Fruit fly (Drosophila melanogaster) whole organism, embryonic: ENCODE measurements around the gene CG14341.

Source experiments
- B-H1 ChIP-seq: fragments of 200-800 bp; sonication (Bioruptor generic); IDR thresholded peaks from 3 replicates; pipeline ENCODE4 v1.3.6; 2022; ENCODE audit warnings: missing biosample characterization, missing genetic modification characterization
- C15 ChIP-seq: fragments of 200-800 bp; sonication (Bioruptor generic); IDR thresholded peaks from 3 replicates; pipeline ENCODE4 v1.3.6; 2022; ENCODE audit warnings: missing biosample characterization, missing genetic modification characterization
- CG1024 ChIP-seq: fragments of 200-800 bp; sonication (Bioruptor generic); IDR thresholded peaks from 2 replicates; pipeline ENCODE4 v1.3.6; 2022; ENCODE audit warnings: missing biosample characterization, missing genetic modification characterization
- CG10321 ChIP-seq: fragments of 200-800 bp; sonication (Bioruptor generic); IDR thresholded peaks from 2 replicates; pipeline ENCODE4 v1.3.6; 2022; ENCODE audit warnings: missing biosample characterization, missing genetic modification characterization
- CG10565 ChIP-seq: fragments of 200-800 bp; sonication (Bioruptor generic); optimal IDR thresholded peaks from 3 replicates; lab custom pipeline; 2016; ENCODE audit warnings: missing biosample characterization, mild to moderate bottlenecking, missing genetic modification characterization
- CG11247 ChIP-seq: fragments of 200-800 bp; sonication (Bioruptor generic); IDR thresholded peaks from 2 replicates; pipeline ENCODE4 v1.3.6; 2022; ENCODE audit warnings: missing biosample characterization, missing genetic modification characterization
- CG11695 ChIP-seq: fragments of 200-800 bp; sonication (Bioruptor generic); IDR thresholded peaks from 3 replicates; pipeline ENCODE4 v1.3.6; 2022; ENCODE audit warnings: missing biosample characterization, missing genetic modification characterization
- CG11723 ChIP-seq: fragments of 200-800 bp; sonication (Bioruptor generic); optimal IDR thresholded peaks from 2 replicates; lab custom pipeline; 2017; ENCODE audit warnings: missing biosample characterization, mild to moderate bottlenecking, missing genetic modification characterization
- CG13894 ChIP-seq: fragments of 200-800 bp; sonication (Bioruptor generic); optimal IDR thresholded peaks from 3 replicates; lab custom pipeline; 2018; ENCODE audit warnings: missing biosample characterization, mild to moderate bottlenecking, missing genetic modification characterization, moderate library complexity
- CG14710 ChIP-seq: fragments of 200-800 bp; sonication (Bioruptor generic); optimal IDR thresholded peaks from 3 replicates; lab custom pipeline; 2019; ENCODE audit warnings: missing biosample characterization, mild to moderate bottlenecking, missing genetic modification characterization, moderate library complexity
- CG15601 ChIP-seq: fragments of 200-800 bp; sonication (Bioruptor generic); optimal IDR thresholded peaks from 3 replicates; lab custom pipeline; 2019; ENCODE audit warnings: missing biosample characterization, mild to moderate bottlenecking, missing genetic modification characterization, moderate library complexity
- CG15696 ChIP-seq: fragments of 200-800 bp; sonication (Bioruptor generic); optimal IDR thresholded peaks from 2 replicates; lab custom pipeline; 2019; ENCODE audit warnings: missing biosample characterization, mild to moderate bottlenecking, missing genetic modification characterization, moderate library complexity
- CG16815 ChIP-seq: fragments of 200-800 bp; sonication (Bioruptor generic); optimal IDR thresholded peaks from 3 replicates; lab custom pipeline; 2017; ENCODE audit warnings: missing biosample characterization, mild to moderate bottlenecking, missing genetic modification characterization
- CG17361 ChIP-seq: fragments of 200-800 bp; sonication (Bioruptor generic); IDR thresholded peaks from 3 replicates; pipeline ENCODE4 v1.3.6; 2022; ENCODE audit warnings: missing biosample characterization, missing genetic modification characterization
- CG1792 ChIP-seq: fragments of 200-800 bp; sonication (Bioruptor generic); optimal IDR thresholded peaks from 2 replicates; lab custom pipeline; 2016; ENCODE audit warnings: missing biosample characterization, missing genetic modification characterization
- CG2129 ChIP-seq: fragments of 200-800 bp; sonication (Bioruptor generic); IDR thresholded peaks from 2 replicates; pipeline ENCODE4 v1.3.6; 2022; ENCODE audit warnings: missing biosample characterization, missing genetic modification characterization; ENCODE audit not compliant: partially characterized antibody
- CG2889 ChIP-seq: fragments of 200-800 bp; sonication (Bioruptor generic); IDR thresholded peaks from 3 replicates; pipeline ENCODE4 v1.3.6; 2022; ENCODE audit warnings: missing biosample characterization, missing genetic modification characterization
- CG42726 ChIP-seq: fragments of 200-800 bp; sonication (Bioruptor generic); IDR thresholded peaks from 2 replicates; pipeline ENCODE4 v1.3.6; 2022; ENCODE audit warnings: missing biosample characterization, missing genetic modification characterization; ENCODE audit not compliant: partially characterized antibody
- CG7786 ChIP-seq: fragments of 200-800 bp; sonication (Bioruptor generic); optimal IDR thresholded peaks from 2 replicates; lab custom pipeline; 2016; ENCODE audit warnings: missing biosample characterization, missing genetic modification characterization
- CG8765 ChIP-seq: fragments of 200-800 bp; sonication (Bioruptor generic); IDR thresholded peaks from 2 replicates; pipeline ENCODE4 v1.3.6; 2022; ENCODE audit warnings: missing biosample characterization, missing genetic modification characterization
- CG8944 ChIP-seq: fragments of 200-800 bp; sonication (Bioruptor generic); optimal IDR thresholded peaks from 3 replicates; lab custom pipeline; 2016; ENCODE audit warnings: missing biosample characterization, missing genetic modification characterization
- D19A ChIP-seq: fragments of 200-800 bp; optimal IDR thresholded peaks from 3 replicates; lab custom pipeline; 2019; ENCODE audit warnings: missing biosample characterization, mild to moderate bottlenecking, missing genetic modification characterization, moderate library complexity
- ERR ChIP-seq: fragments of 200-800 bp; sonication (Bioruptor generic); optimal IDR thresholded peaks from 2 replicates; lab custom pipeline; 2016; ENCODE audit warnings: missing biosample characterization, missing genetic modification characterization
- Ets65A ChIP-seq: fragments of 200-800 bp; sonication (Bioruptor generic); peaks from one replicate; lab custom pipeline; 2016; ENCODE audit warnings: missing biosample characterization, missing genetic modification characterization
- HLH3B ChIP-seq: fragments of 200-800 bp; sonication (Bioruptor generic); IDR thresholded peaks from 2 replicates; pipeline ENCODE4 v1.3.6; 2022; ENCODE audit warnings: missing biosample characterization, missing genetic modification characterization
- HLHmδ ChIP-seq: fragments of 200-800 bp; sonication (Bioruptor generic); optimal IDR thresholded peaks from 2 replicates; lab custom pipeline; 2018; ENCODE audit warnings: missing biosample characterization, mild to moderate bottlenecking, missing genetic modification characterization, moderate library complexity
- HmgZ ChIP-seq: fragments of 200-800 bp; sonication (Bioruptor generic); optimal IDR thresholded peaks from 2 replicates; lab custom pipeline; 2018; ENCODE audit warnings: missing biosample characterization, mild to moderate bottlenecking, missing genetic modification characterization
- Hmr ChIP-seq: fragments of 200-800 bp; sonication (Bioruptor generic); optimal IDR thresholded peaks from 3 replicates; lab custom pipeline; 2017; ENCODE audit warnings: mild to moderate bottlenecking, missing biosample characterization, missing genetic modification reagents, missing genetic modification characterization
- Nf-YC ChIP-seq: fragments of 200-800 bp; optimal IDR thresholded peaks from 3 replicates; lab custom pipeline; 2019; ENCODE audit warnings: missing biosample characterization, mild to moderate bottlenecking, missing genetic modification characterization, moderate library complexity
- Optix ChIP-seq: fragments of 200-800 bp; sonication (Bioruptor generic); IDR thresholded peaks from 3 replicates; pipeline ENCODE4 v1.3.6; 2022; ENCODE audit warnings: missing biosample characterization, missing genetic modification characterization
- Pdp1 ChIP-seq, 2 experiments: fragments of 200-800 bp; sonication (Bioruptor generic); optimal IDR thresholded peaks; 3 replicates each; lab custom pipeline; 2016; ENCODE audit warnings: missing biosample characterization in 2 of 2, missing genetic modification characterization in 2 of 2, mild to moderate bottlenecking in 1 of 2, moderate library complexity in 1 of 2
- Taf1 ChIP-seq: fragments of 200-800 bp; sonication (Bioruptor generic); IDR thresholded peaks from 2 replicates; pipeline ENCODE4 v1.3.6; 2022; ENCODE audit warnings: missing biosample characterization, missing genetic modification characterization
- ac ChIP-seq: fragments of 200-800 bp; sonication (Bioruptor generic); optimal IDR thresholded peaks from 3 replicates; lab custom pipeline; 2017; ENCODE audit warnings: missing biosample characterization, mild to moderate bottlenecking, missing genetic modification characterization
- bsh ChIP-seq, 2 experiments: fragments of 200-800 bp; sonication (Bioruptor generic); optimal IDR thresholded peaks; 2 replicates each; lab custom pipeline; 2017 to 2018; ENCODE audit warnings: mild to moderate bottlenecking in 2 of 2, missing biosample characterization in 2 of 2, missing genetic modification characterization in 2 of 2, moderate library complexity in 1 of 2
- dpn ChIP-seq, 2 experiments: fragments of 200-800 bp; sonication (Bioruptor generic); optimal IDR thresholded peaks; 3 replicates each; lab custom pipeline; 2016; ENCODE audit warnings: missing biosample characterization in 2 of 2, missing genetic modification characterization in 2 of 2
- exex ChIP-seq: fragments of 200-800 bp; sonication (Bioruptor generic); optimal IDR thresholded peaks from 4 replicates; lab custom pipeline; 2018; ENCODE audit warnings: missing biosample characterization, mild to moderate bottlenecking, missing genetic modification characterization, moderate library complexity
- ftz-f1 ChIP-seq: fragments of 200-800 bp; sonication (Bioruptor generic); optimal IDR thresholded peaks from 2 replicates; lab custom pipeline; 2016; ENCODE audit warnings: missing biosample characterization, missing genetic modification characterization
- gsb ChIP-seq: fragments of 200-800 bp; sonication (Bioruptor generic); IDR thresholded peaks from 2 replicates; pipeline ENCODE4 v1.3.6; 2022; ENCODE audit warnings: missing biosample characterization, missing genetic modification characterization
- inv ChIP-seq: fragments of 200-800 bp; sonication (Bioruptor generic); IDR thresholded peaks from 2 replicates; pipeline ENCODE4 v1.3.6; 2022; ENCODE audit warnings: missing biosample characterization, missing genetic modification characterization; ENCODE audit not compliant: partially characterized antibody
- kah ChIP-seq: fragments of 200-800 bp; sonication (Bioruptor generic); optimal IDR thresholded peaks from 2 replicates; lab custom pipeline; 2018; ENCODE audit warnings: missing biosample characterization, mild to moderate bottlenecking, missing genetic modification characterization
- ken ChIP-seq: fragments of 200-800 bp; sonication (Bioruptor generic); IDR thresholded peaks from 3 replicates; pipeline ENCODE4 v1.3.6; 2022; ENCODE audit warnings: missing biosample characterization, missing genetic modification characterization
- knrl ChIP-seq: fragments of 200-800 bp; sonication (Bioruptor generic); IDR thresholded peaks from 3 replicates; pipeline ENCODE4 v1.3.6; 2022; ENCODE audit warnings: missing biosample characterization, missing genetic modification characterization; ENCODE audit not compliant: partially characterized antibody
- lmd ChIP-seq: fragments of 200-800 bp; sonication (Bioruptor generic); IDR thresholded peaks from 2 replicates; pipeline ENCODE4 v1.3.6; 2022; ENCODE audit warnings: missing biosample characterization, missing genetic modification characterization
- lov ChIP-seq, 2 experiments: fragments of 200-800 bp in 1 of 2; fragments of >200 bp in 1 of 2; sonication (Bioruptor generic) in 1 of 2; IDR thresholded peaks in 1 of 2; optimal IDR thresholded peaks in 1 of 2; 2 replicates in 1 of 2; 3 replicates in 1 of 2; pipeline versions ENCODE4 v1.3.6 to Lab custom; 2017 to 2022; ENCODE audit warnings: missing biosample characterization in 1 of 2, missing genetic modification characterization in 1 of 2
- pan ChIP-seq, 4 experiments: fragments of >200 bp in 3 of 4; fragments of 200-800 bp in 1 of 4; sonication (Bioruptor generic) in 1 of 4; optimal IDR thresholded peaks in 3 of 4; IDR thresholded peaks in 1 of 4; 2 replicates each; pipeline versions ENCODE4 v1.3.6 to Lab custom; 2017 to 2022; ENCODE audit warnings: missing biosample characterization in 2 of 4, missing genetic modification characterization in 2 of 4, mixed read lengths in 1 of 4
- scrt ChIP-seq: fragments of 200-800 bp; sonication (Bioruptor generic); optimal IDR thresholded peaks from 2 replicates; lab custom pipeline; 2018; ENCODE audit warnings: missing biosample characterization, mild to moderate bottlenecking, missing genetic modification characterization, moderate library complexity
- sug ChIP-seq: fragments of 200-800 bp; optimal IDR thresholded peaks from 2 replicates; lab custom pipeline; 2019; ENCODE audit warnings: missing biosample characterization, mild to moderate bottlenecking, missing genetic modification characterization, moderate library complexity
- vvl ChIP-seq: fragments of 200-800 bp; sonication (Bioruptor generic); IDR thresholded peaks from 2 replicates; pipeline ENCODE4 v1.3.6; 2022; ENCODE audit warnings: missing biosample characterization, missing genetic modification characterization

Gene CG14341

DNA sequence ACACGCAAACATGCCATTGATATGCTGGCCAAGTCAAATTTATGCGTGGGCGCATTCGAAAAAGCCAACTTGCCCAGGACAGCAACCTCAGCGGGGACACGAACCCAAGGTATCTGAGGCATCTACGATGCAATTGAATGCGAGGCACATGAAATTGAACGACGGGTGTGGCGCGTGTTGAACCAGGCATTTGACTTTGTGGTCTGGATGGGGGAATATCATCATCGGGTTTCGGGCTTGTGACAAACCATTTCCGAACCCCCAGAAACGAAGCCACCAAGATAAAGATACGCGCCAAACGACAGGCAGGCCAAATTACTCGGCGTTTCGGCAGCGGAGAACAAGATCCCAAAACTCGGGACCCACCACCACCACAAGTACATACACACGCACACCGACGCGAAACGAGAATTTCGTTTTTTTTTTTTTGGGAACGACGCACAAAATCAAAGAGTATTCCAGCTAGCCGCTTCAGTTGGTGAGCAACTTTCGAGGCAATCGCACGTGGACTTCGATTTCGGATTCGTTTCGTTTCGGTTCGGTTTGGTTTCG lies 23.5 kb upstream of the CG14341 start, which contains the start of gene MFS3 (continued):
- TF ChIP-seq CG15601 (tag; lab: Kevin White, UChicago) (peak; percentile 100), B-H1 (no peak), CG2889 (GFP tag; lab: Robert Waterston, UW) (no peak), CG17361 (GFP tag; lab: Robert Waterston, UW) (peak; percentile 22; the same call in 1 of the 3 replicates), C15 (GFP tag; lab: Robert Waterston, UW) (0 out of 3 replicates have a peak, but pooled peaks have one; percentile 4), inv (GFP tag; lab: Robert Waterston, UW) (no peak), Nf-YC (tag; lab: Kevin White, UChicago) (peak; percentile 7), sug (tag; lab: Kevin White, UChicago) (peak; percentile 36), CG11247 (GFP tag; lab: Robert Waterston, UW) (no peak), vvl (peak; percentile 61; the same call in 1 of the 2 replicates), CG10321 (no peak), lov (optimal IDR thresholded peaks at IDR 0.05; lab: Kevin White, UChicago) (no peak), lov (GFP tag; IDR thresholded peaks at IDR 0.05; lab: Robert Waterston, UW) (no peak)

DNA sequence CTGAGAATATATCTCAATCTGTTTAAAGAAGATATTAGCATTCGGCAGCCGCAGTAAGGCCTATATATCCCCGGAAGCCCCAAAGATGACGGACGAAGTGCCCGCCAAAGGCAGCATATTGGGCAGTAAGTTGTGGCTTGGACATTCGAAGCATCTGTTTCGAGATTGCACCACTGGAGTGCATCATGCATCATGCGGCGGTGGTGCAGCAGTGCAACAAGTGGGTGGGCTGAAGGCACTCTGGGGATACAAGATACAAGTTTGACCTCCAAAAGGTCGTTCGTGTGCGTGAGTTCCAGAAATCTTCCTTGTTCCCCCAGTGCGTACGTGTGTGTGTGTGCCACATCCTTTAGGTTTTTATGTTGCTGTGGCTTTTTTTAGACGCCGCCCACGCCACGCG lies 23.0 kb upstream of the CG14341 start:
- TF ChIP-seq kah (GFP tag; lab: Kevin White, UChicago): peak; percentile 75
- TF ChIP-seq Hmr: no peak
- TF ChIP-seq pan (optimal IDR thresholded peaks at IDR 0.05; lab: Kevin White, UChicago): no peak
- no peak for TF ChIP-seq pan (GFP tag; optimal IDR thresholded peaks at IDR 0.05 in 1 of 2, IDR thresholded peaks at IDR 0.05 in 1 of 2)
- no peak for TF ChIP-seq CG16815 (GFP tag; lab: Kevin White, UChicago)
- TF ChIP-seq exex (tag; lab: Kevin White, UChicago): no peak
- no peak for TF ChIP-seq CG15696 (tag; lab: Kevin White, UChicago)
- peak; percentile 58 for TF ChIP-seq scrt (GFP tag; lab: Kevin White, UChicago)
- TF ChIP-seq CG42726 (GFP tag; lab: Robert Waterston, UW): 0 out of 2 replicates have a peak, but pooled peaks have one; percentile 3
- peak; percentile 44 for TF ChIP-seq CG13894 (tag; lab: Kevin White, UChicago)
- TF ChIP-seq ken (GFP tag; lab: Robert Waterston, UW): no peak
- no peak for TF ChIP-seq dpn (GFP tag; optimal IDR thresholded peaks at IDR 0.05; lab: Kevin White, UChicago)
- no peak for TF ChIP-seq lmd (GFP tag; lab: Robert Waterston, UW)
- no peak for TF ChIP-seq bsh (GFP tag; optimal IDR thresholded peaks at IDR 0.05; lab: Kevin White, UChicago)
- TF ChIP-seq CG8765 (GFP tag; lab: Robert Waterston, UW): no peak
- no peak for TF ChIP-seq CG1792
- TF ChIP-seq CG8944 (GFP tag; lab: Kevin White, UChicago): no peak
- TF ChIP-seq HLHmδ: no peak
- TF ChIP-seq HmgZ (tag; lab: Kevin White, UChicago): no peak
- no peak for TF ChIP-seq ac
- TF ChIP-seq HLH3B (GFP tag; lab: Robert Waterston, UW): no peak
- no peak for TF ChIP-seq CG1024 (GFP tag; lab: Robert Waterston, UW)
- no peak for TF ChIP-seq Taf1 (GFP tag; lab: Robert Waterston, UW)
- no peak for TF ChIP-seq ftz-f1 (GFP tag; lab: Kevin White, UChicago)
- no peak for TF ChIP-seq vvl
- TF ChIP-seq CG7786: no peak
- no peak for TF ChIP-seq Optix
- TF ChIP-seq CG10565: no peak
- TF ChIP-seq Ets65A: peak; percentile 17
- no peak for TF ChIP-seq CG14710 (tag; lab: Kevin White, UChicago)
- no peak for TF ChIP-seq knrl (GFP tag; lab: Robert Waterston, UW)
- no peak for TF ChIP-seq CG11695
- no peak for TF ChIP-seq Pdp1 (GFP tag; optimal IDR thresholded peaks at IDR 0.05; lab: Kevin White, UChicago)
- TF ChIP-seq ERR: peak; percentile 87
- TF ChIP-seq D19A (tag; lab: Kevin White, UChicago): peak; percentile 43
- TF ChIP-seq gsb (GFP tag; lab: Robert Waterston, UW): no peak
- no peak for TF ChIP-seq CG11723 (GFP tag; lab: Kevin White, UChicago)
- no peak for TF ChIP-seq CG2129 (GFP tag; lab: Robert Waterston, UW)
